Worm (Caenorhabditis elegans) whole organism, late embryonic: ENCODE data around the gene clpr-2.

Experiments used
- F13H6.1 ChIP-seq: sonication (generic microtip); optimal IDR thresholded peaks from 2 replicates; lab custom pipeline; 2016; ENCODE audit warnings: missing genetic modification characterization, missing compliant biosample characterization
- K09A11.1 ChIP-seq: sonication (generic microtip); optimal IDR thresholded peaks from 2 replicates; lab custom pipeline; 2017; ENCODE audit warnings: antibody characterized with exemption, mild to moderate bottlenecking, missing genetic modification characterization, missing compliant biosample characterization; ENCODE audit not compliant: insufficient read depth
- Y22D7AL.16 ChIP-seq: sonication (generic microtip); optimal IDR thresholded peaks from 2 replicates; lab custom pipeline; 2016; ENCODE audit warnings: missing genetic modification characterization, missing compliant biosample characterization
- ama-1 ChIP-seq: fragments of 150-350 bp; optimal IDR thresholded peaks from 2 replicates; lab custom pipeline; 2014
- ceh-14 ChIP-seq: sonication (generic microtip); optimal IDR thresholded peaks from 2 replicates; lab custom pipeline; 2016; ENCODE audit warnings: missing genotype, missing genetic modification characterization, missing compliant biosample characterization
- ceh-31 ChIP-seq: sonication (generic microtip); optimal IDR thresholded peaks from 2 replicates; lab custom pipeline; 2016; ENCODE audit warnings: missing genetic modification characterization, missing compliant biosample characterization
- ceh-34 ChIP-seq: sonication (generic microtip); optimal IDR thresholded peaks from 2 replicates; lab custom pipeline; 2016; ENCODE audit warnings: mild to moderate bottlenecking, missing genetic modification characterization, missing compliant biosample characterization
- ceh-45 ChIP-seq: fragments of 200-800 bp; sonication (Bioruptor generic); IDR thresholded peaks from 2 replicates; pipeline ENCODE4 v1.3.6; 2022; ENCODE audit warnings: missing genetic modification reagents, missing genetic modification characterization, missing compliant biosample characterization
- ceh-6 ChIP-seq: fragments of 200-800 bp; sonication (Bioruptor generic); optimal IDR thresholded peaks from 2 replicates; lab custom pipeline; 2018; ENCODE audit warnings: mild to moderate bottlenecking, missing genetic modification characterization, missing compliant biosample characterization
- dmd-4 ChIP-seq: sonication (generic microtip); optimal IDR thresholded peaks from 2 replicates; lab custom pipeline; 2016; ENCODE audit warnings: borderline replicate concordance, missing genetic modification characterization, missing compliant biosample characterization
- elt-2 ChIP-seq: sonication (generic microtip); optimal IDR thresholded peaks from 2 replicates; lab custom pipeline; 2016; ENCODE audit warnings: missing genetic modification reagents, missing genetic modification characterization, missing compliant biosample characterization
- elt-4 ChIP-seq: sonication (generic microtip); optimal IDR thresholded peaks from 2 replicates; lab custom pipeline; 2016; ENCODE audit warnings: missing genetic modification characterization, missing compliant biosample characterization
- ets-4 ChIP-seq: sonication (generic microtip); optimal IDR thresholded peaks from 2 replicates; lab custom pipeline; 2016; ENCODE audit warnings: missing genetic modification characterization, missing compliant biosample characterization
- eyg-1 ChIP-seq: sonication (generic microtip); optimal IDR thresholded peaks from 2 replicates; lab custom pipeline; 2016; ENCODE audit warnings: missing genotype, missing genetic modification characterization, missing compliant biosample characterization
- fkh-10 ChIP-seq: fragments of 150-350 bp; optimal IDR thresholded peaks from 2 replicates; lab custom pipeline; 2014; ENCODE audit warnings: missing biosample characterization, missing genetic modification reagents, missing genetic modification characterization
- fkh-6 ChIP-seq: sonication (generic microtip); optimal IDR thresholded peaks from 2 replicates; lab custom pipeline; 2016; ENCODE audit warnings: missing genetic modification characterization, missing compliant biosample characterization
- hlh-13 ChIP-seq: fragments of 200-800 bp; sonication (Bioruptor generic); optimal IDR thresholded peaks from 2 replicates; lab custom pipeline; 2018; ENCODE audit warnings: mild to moderate bottlenecking, missing genetic modification characterization, missing compliant biosample characterization
- hlh-15 ChIP-seq: sonication (generic microtip); optimal IDR thresholded peaks from 2 replicates; lab custom pipeline; 2016; ENCODE audit warnings: missing genetic modification characterization, missing compliant biosample characterization
- hlh-30 ChIP-seq: sonication (generic microtip); optimal IDR thresholded peaks from 2 replicates; lab custom pipeline; 2017; ENCODE audit warnings: antibody characterized with exemption, missing genetic modification characterization, missing compliant biosample characterization; ENCODE audit not compliant: insufficient read depth
- hlh-6 ChIP-seq: sonication (generic microtip); optimal IDR thresholded peaks from 2 replicates; lab custom pipeline; 2016; ENCODE audit warnings: missing genotype, missing genetic modification characterization, missing compliant biosample characterization
- hlh-8 ChIP-seq: sonication (generic microtip); optimal IDR thresholded peaks from 2 replicates; lab custom pipeline; 2016; ENCODE audit warnings: missing genotype, missing genetic modification characterization, missing compliant biosample characterization
- lim-6 ChIP-seq: sonication (generic microtip); optimal IDR thresholded peaks from 2 replicates; lab custom pipeline; 2016; ENCODE audit warnings: missing genetic modification characterization, missing compliant biosample characterization
- madf-2 ChIP-seq: sonication (generic microtip); optimal IDR thresholded peaks from 2 replicates; lab custom pipeline; 2017; ENCODE audit warnings: missing genetic modification characterization, missing compliant biosample characterization
- mec-3 ChIP-seq: sonication (generic microtip); optimal IDR thresholded peaks from 2 replicates; lab custom pipeline; 2016; ENCODE audit warnings: borderline replicate concordance, missing genetic modification characterization, missing compliant biosample characterization
- nfya-1 ChIP-seq: sonication (generic microtip); optimal IDR thresholded peaks from 2 replicates; lab custom pipeline; 2017; ENCODE audit warnings: missing genetic modification characterization, mild to moderate bottlenecking, missing compliant biosample characterization, antibody characterized with exemption, moderate library complexity
- odd-2 ChIP-seq: sonication (generic microtip); optimal IDR thresholded peaks from 2 replicates; lab custom pipeline; 2017; ENCODE audit warnings: antibody characterized with exemption, mild to moderate bottlenecking, missing genetic modification characterization, missing compliant biosample characterization
- pag-3 ChIP-seq: sonication (generic microtip); optimal IDR thresholded peaks from 2 replicates; lab custom pipeline; 2016; ENCODE audit warnings: missing compliant biosample characterization, missing genetic modification characterization, borderline replicate concordance
- pax-1 ChIP-seq: fragments of 150-350 bp; optimal IDR thresholded peaks from 2 replicates; lab custom pipeline; 2014; ENCODE audit warnings: missing biosample characterization, missing genetic modification characterization
- pha-2 ChIP-seq: sonication (generic microtip); optimal IDR thresholded peaks from 2 replicates; lab custom pipeline; 2017; ENCODE audit warnings: mild to moderate bottlenecking, missing genetic modification characterization, missing compliant biosample characterization
- ref-2 ChIP-seq: sonication (generic microtip); optimal IDR thresholded peaks from 2 replicates; lab custom pipeline; 2016; ENCODE audit warnings: missing genetic modification characterization, missing compliant biosample characterization
- rnt-1 ChIP-seq: sonication (generic microtip); optimal IDR thresholded peaks from 2 replicates; lab custom pipeline; 2016; ENCODE audit warnings: missing genetic modification characterization, missing compliant biosample characterization
- sdc-2 ChIP-seq: sonication (generic microtip); optimal IDR thresholded peaks from 2 replicates; lab custom pipeline; 2016; ENCODE audit warnings: missing genotype, missing genetic modification characterization, missing compliant biosample characterization
- sox-2 ChIP-seq: fragments of 200-800 bp; sonication (Bioruptor generic); IDR thresholded peaks from 2 replicates; pipeline ENCODE4 v1.3.6; 2022; ENCODE audit warnings: missing genetic modification reagents, missing genetic modification characterization, missing compliant biosample characterization
- sox-4 ChIP-seq: sonication (generic microtip); optimal IDR thresholded peaks from 2 replicates; lab custom pipeline; 2017; ENCODE audit warnings: mild to moderate bottlenecking, missing genetic modification characterization, inconsistent platforms, missing compliant biosample characterization
- syd-9 ChIP-seq: sonication (generic microtip); optimal IDR thresholded peaks from 2 replicates; lab custom pipeline; 2016; ENCODE audit warnings: mild to moderate bottlenecking, missing genetic modification characterization, moderate library complexity, missing compliant biosample characterization
- tbx-2 ChIP-seq: sonication (generic microtip); optimal IDR thresholded peaks from 2 replicates; lab custom pipeline; 2016; ENCODE audit warnings: missing genetic modification characterization, missing compliant biosample characterization
- tbx-7 ChIP-seq: sonication (generic microtip); optimal IDR thresholded peaks from 2 replicates; lab custom pipeline; 2016; ENCODE audit warnings: missing genotype, missing genetic modification characterization, missing compliant biosample characterization
- unc-55 ChIP-seq: sonication (generic microtip); optimal IDR thresholded peaks from 2 replicates; lab custom pipeline; 2017; ENCODE audit warnings: missing biosample characterization, missing genetic modification reagents, missing genetic modification characterization
- zip-5 ChIP-seq: sonication (generic microtip); optimal IDR thresholded peaks from 2 replicates; lab custom pipeline; 2016; ENCODE audit warnings: missing genetic modification characterization, missing compliant biosample characterization
- ztf-16 ChIP-seq: sonication (generic microtip); optimal IDR thresholded peaks from 2 replicates; lab custom pipeline; 2017; ENCODE audit warnings: missing genetic modification characterization, missing compliant biosample characterization

clpr-2 gene

DNA sequence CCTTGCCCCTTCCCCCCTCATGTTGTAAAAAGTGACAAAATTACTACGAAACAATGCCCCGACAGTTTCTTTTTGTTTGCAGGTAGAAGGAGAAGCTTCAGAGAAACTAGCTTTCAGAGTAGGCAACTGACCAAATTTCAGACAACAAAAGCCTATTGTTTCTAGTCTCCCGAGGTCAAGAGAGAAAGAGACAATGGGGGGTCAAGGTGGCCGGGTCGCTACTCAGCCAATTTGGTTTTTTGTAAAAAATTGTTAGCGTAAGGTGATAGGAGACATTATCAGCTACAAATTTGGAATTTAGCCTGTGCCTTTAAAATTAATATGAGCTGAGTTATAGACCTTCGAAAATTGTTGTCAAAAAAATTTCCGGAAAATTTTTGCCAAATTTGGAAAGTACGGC, 23.8 kb upstream of the clpr-2 start:
- TF ChIP-seq ets-4 (no peak), elt-4 (tag; lab: Kevin White, UChicago) (no peak), ama-1 (lab: Kevin White, UChicago) (peak; percentile 22), unc-55 (GFP tag; lab: Kevin White, UChicago) (no peak)

DNA sequence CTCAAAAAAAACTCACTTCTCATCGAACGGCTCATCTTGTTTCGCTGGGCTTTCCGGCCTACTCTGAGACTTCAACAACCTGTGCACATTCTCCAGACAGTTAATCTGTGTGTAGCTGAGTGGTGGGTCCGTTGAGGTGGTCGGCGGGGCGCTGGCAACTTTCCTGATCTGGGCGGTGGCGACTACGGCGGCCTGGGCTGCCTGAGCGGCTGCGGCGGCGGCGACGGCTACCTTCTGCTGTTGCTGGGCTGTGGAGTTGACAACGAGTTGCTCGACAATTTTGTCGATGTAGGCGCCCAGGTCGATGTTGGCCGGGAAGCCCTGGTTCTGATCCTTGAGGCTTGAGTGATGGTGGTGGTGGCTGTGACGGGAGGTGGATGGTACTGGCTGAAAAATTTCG, 22.7 kb upstream of the clpr-2 start:
- TF ChIP-seq dmd-4 (tag; lab: Kevin White, UChicago) (no peak), Y22D7AL.16 (tag; lab: Kevin White, UChicago) (no peak), hlh-8 (no peak), syd-9 (tag; lab: Kevin White, UChicago) (no peak), hlh-15 (tag; lab: Kevin White, UChicago) (no peak), zip-5 (tag; lab: Kevin White, UChicago) (no peak), mec-3 (tag; lab: Kevin White, UChicago) (no peak), fkh-10 (GFP tag; lab: Kevin White, UChicago) (no peak), ceh-6 (GFP tag; lab: Kevin White, UChicago) (no peak), K09A11.1 (no peak), sox-2 (GFP tag; lab: Robert Waterston, UW) (no peak), eyg-1 (tag; lab: Kevin White, UChicago) (no peak), hlh-13 (GFP tag; lab: Kevin White, UChicago) (no peak), sdc-2 (tag; lab: Kevin White, UChicago) (no peak), ztf-16 (tag; lab: Kevin White, UChicago) (no peak), lim-6 (tag; lab: Kevin White, UChicago) (no peak), fkh-6 (tag; lab: Kevin White, UChicago) (no peak), hlh-30 (tag; lab: Kevin White, UChicago) (no peak), pag-3 (no peak), madf-2 (no peak)

DNA sequence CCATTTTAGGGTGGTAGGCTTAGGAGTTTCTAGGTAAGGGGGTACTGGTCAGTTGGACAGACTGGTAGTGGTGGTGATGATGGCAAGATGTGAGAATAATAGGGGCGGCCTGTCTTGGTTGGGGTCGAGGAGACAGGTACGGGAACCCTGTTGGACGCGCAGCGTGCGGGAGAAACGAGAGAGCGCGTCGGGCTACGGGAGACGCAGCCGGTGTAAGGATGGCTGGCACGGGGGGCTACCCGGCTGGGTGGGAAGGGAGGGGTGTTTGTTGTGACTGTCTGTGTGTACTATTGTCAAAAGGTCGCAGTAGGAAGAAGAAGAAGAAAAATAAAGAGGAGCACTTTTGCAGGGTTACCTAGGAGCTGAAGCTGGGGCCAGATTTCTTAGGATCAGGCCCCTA, 22.3 kb upstream of the clpr-2 start:
- TF ChIP-seq nfya-1 (peak; percentile 36), ceh-6 (GFP tag; lab: Kevin White, UChicago) (no peak)

DNA sequence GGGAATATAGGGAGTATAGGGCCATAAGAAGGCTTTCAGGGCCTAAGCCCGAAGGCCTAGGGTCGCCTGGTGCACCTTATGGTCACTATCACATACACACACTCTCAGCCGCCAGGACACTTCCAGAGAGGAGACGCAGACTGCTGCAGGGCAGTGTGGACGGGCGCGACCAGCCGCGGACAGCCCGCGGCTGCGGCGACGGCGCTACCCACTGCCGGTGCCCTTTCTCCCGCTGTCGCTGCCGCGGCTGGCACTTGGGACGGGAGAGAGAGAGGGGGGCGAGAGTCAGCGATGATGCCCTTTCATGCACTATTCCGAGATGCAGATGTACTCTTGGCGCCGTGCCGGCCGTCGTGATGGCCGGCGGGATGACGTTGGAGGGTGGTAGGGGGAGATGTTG, 20.9 kb upstream of the clpr-2 start:
- peak; percentile 28 for TF ChIP-seq tbx-2 (tag; lab: Kevin White, UChicago)
- peak; percentile 5 for TF ChIP-seq fkh-6 (tag; lab: Kevin White, UChicago)
- peak; percentile 47 for TF ChIP-seq ceh-34 (tag; lab: Kevin White, UChicago)
- TF ChIP-seq pax-1, result no peak
- TF ChIP-seq F13H6.1 (tag; lab: Kevin White, UChicago), result peak; percentile 61
- peak; percentile 52 for TF ChIP-seq sdc-2 (tag; lab: Kevin White, UChicago)
- TF ChIP-seq ets-4, result peak; percentile 30
- peak; percentile 66 for TF ChIP-seq elt-4 (tag; lab: Kevin White, UChicago)
- TF ChIP-seq tbx-7 (tag; lab: Kevin White, UChicago), result no peak
- TF ChIP-seq rnt-1 (tag; lab: Kevin White, UChicago), result peak; percentile 64
- TF ChIP-seq ceh-45 (GFP tag; lab: Robert Waterston, UW), result no peak
- no peak for TF ChIP-seq elt-2 (tag; lab: Kevin White, UChicago)
- peak; percentile 36 for TF ChIP-seq ref-2
- TF ChIP-seq hlh-6 (tag; lab: Kevin White, UChicago), result peak; percentile 67
- peak; percentile 19 for TF ChIP-seq mec-3 (tag; lab: Kevin White, UChicago)
- TF ChIP-seq ceh-14, result peak; percentile 45
- peak; percentile 50 for TF ChIP-seq sox-4
- TF ChIP-seq odd-2 (tag; lab: Kevin White, UChicago), result no peak
- TF ChIP-seq ceh-31, result peak; percentile 9
- no peak for TF ChIP-seq lim-6 (tag; lab: Kevin White, UChicago)
- peak; percentile 4 for TF ChIP-seq pha-2
